Worm (Caenorhabditis elegans) whole organism, L4 larva: ENCODE results near the gene T09A5.15.

ENCODE experiments used
- F10B5.3 ChIP-seq: sonication (generic microtip); optimal IDR thresholded peaks from 2 replicates; lab custom pipeline; 2016; ENCODE audit warnings: mild to moderate bottlenecking, missing genetic modification characterization, missing compliant biosample characterization
- aha-1 ChIP-seq: fragments of 150-350 bp; peaks from one replicate; lab custom pipeline; 2014; ENCODE audit warnings: missing biosample characterization, missing genetic modification characterization
- lin-13 ChIP-seq: fragments of 150-350 bp; optimal IDR thresholded peaks from 2 replicates; lab custom pipeline; 2014; ENCODE audit warnings: missing biosample characterization, missing genetic modification reagents, missing genetic modification characterization
- lin-38 ChIP-seq: fragments of 200-800 bp; sonication (Bioruptor generic); IDR thresholded peaks from 2 replicates; pipeline ENCODE4 v1.3.6; 2022; ENCODE audit warnings: missing genetic modification reagents, missing genetic modification characterization, missing compliant biosample characterization
- mdl-1 ChIP-seq, 2 experiments: fragments of 150-350 bp in 1 of 2; sonication (generic microtip) in 1 of 2; optimal IDR thresholded peaks; 2 replicates each; lab custom pipeline; 2014 to 2017; ENCODE audit warnings: missing biosample characterization in 2 of 2, missing genetic modification characterization in 2 of 2
- zag-1 ChIP-seq: fragments of 150-350 bp; optimal IDR thresholded peaks from 2 replicates; lab custom pipeline; 2014; ENCODE audit warnings: missing biosample characterization, missing genetic modification characterization

DNA sequence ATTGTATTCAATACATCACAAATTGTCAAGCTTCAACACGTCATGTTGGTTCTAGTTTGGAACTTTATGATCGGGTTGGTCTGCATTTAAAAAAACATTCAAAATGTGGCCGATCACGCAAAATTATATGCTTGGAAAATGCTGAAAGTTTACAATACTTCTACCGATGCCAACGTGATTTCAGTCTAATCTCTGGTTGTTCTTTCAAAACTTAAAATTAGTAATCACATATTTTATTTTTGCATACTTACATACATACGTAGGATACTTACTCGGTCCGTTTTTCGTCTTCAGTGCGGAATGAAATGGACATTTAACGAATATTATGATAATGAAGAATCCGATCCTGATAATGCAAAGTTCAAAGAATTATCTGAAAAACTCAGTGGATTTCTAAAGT, 32.7 kb upstream of the T09A5.15 start, which contains the start of gene srw-62:
- TF ChIP-seq lin-13 (GFP tag; lab: Kevin White, UChicago): no peak
- TF ChIP-seq aha-1 (tag; lab: Kevin White, UChicago): peak; percentile 4
- no peak for TF ChIP-seq lin-38 (GFP tag; lab: Robert Waterston, UW)
- TF ChIP-seq F10B5.3: no peak
- no peak for TF ChIP-seq zag-1 (tag; lab: Kevin White, UChicago)
- TF ChIP-seq mdl-1 (tag; optimal IDR thresholded peaks at IDR 0.05; lab: Kevin White, UChicago): no peak
